Fruit fly (Drosophila melanogaster) whole organism, embryonic: ENCODE measurements around the gene CG13315.

Experiments
- CG31224 ChIP-seq: fragments of 200-800 bp; sonication (Bioruptor generic); IDR thresholded peaks from 2 replicates; pipeline ENCODE4 v1.3.6; 2022; ENCODE audit warnings: missing biosample characterization, missing genetic modification characterization
- pan ChIP-seq, 4 experiments: fragments of >200 bp in 3 of 4; fragments of 200-800 bp in 1 of 4; sonication (Bioruptor generic) in 1 of 4; optimal IDR thresholded peaks in 3 of 4; IDR thresholded peaks in 1 of 4; 2 replicates each; pipeline versions ENCODE4 v1.3.6 to Lab custom; 2017 to 2022; ENCODE audit warnings: missing biosample characterization in 2 of 4, missing genetic modification characterization in 2 of 4, mixed read lengths in 1 of 4

dm6 chr3L:9074882-9075281 is 21.8 kb upstream of the CG13315 start:
- no peak for TF ChIP-seq pan (optimal IDR thresholded peaks at IDR 0.05; lab: Kevin White, UChicago)
- no peak for TF ChIP-seq pan (GFP tag; optimal IDR thresholded peaks at IDR 0.05 in 1 of 2, IDR thresholded peaks at IDR 0.05 in 1 of 2)
- TF ChIP-seq CG31224: no peak
